Fruit fly (Drosophila melanogaster) Kc167 (cell line): ENCODE results near the gene Arl1.

Source experiments
- h ChIP-seq: fragments of >200 bp; optimal IDR thresholded peaks from 3 replicates; lab custom pipeline; 2018; ENCODE audit warnings: missing external identifiers
- ttk ChIP-seq: sonication (Bioruptor generic); optimal IDR thresholded peaks from 2 replicates; lab custom pipeline; 2017; ENCODE audit warnings: missing external identifiers

- TF ChIP-seq ttk (lab: Kevin White, UChicago): no peak
- no peak for TF ChIP-seq h (lab: Kevin White, UChicago)
Observed at dm6 chr3L:15940823-15941222, 42.1 kb upstream of the Arl1 start.
